Worm (Caenorhabditis elegans) whole organism, L4 larva: Measurements from ENCODE around the gene C44B11.1.

ENCODE experiments used
- D1046.2 ChIP-seq: fragments of 200-800 bp; sonication (Bioruptor generic); IDR thresholded peaks from 2 replicates; pipeline ENCODE4 v1.3.6; 2022; ENCODE audit warnings: missing genetic modification characterization, missing compliant biosample characterization
- T20F7.1 ChIP-seq: fragments of 200-800 bp; sonication (Bioruptor generic); optimal IDR thresholded peaks from 2 replicates; lab custom pipeline; 2018; ENCODE audit warnings: mild to moderate bottlenecking, missing genetic modification characterization, missing compliant biosample characterization
- Y105C5A.15 ChIP-seq: fragments of 200-800 bp; sonication (Bioruptor generic); IDR thresholded peaks from 2 replicates; pipeline ENCODE4 v1.3.6; 2022; ENCODE audit warnings: missing genetic modification characterization, missing compliant biosample characterization
- aha-1 ChIP-seq: fragments of 150-350 bp; peaks from one replicate; lab custom pipeline; 2014; ENCODE audit warnings: missing biosample characterization, missing genetic modification characterization
- aly-2 ChIP-seq: sonication (generic microtip); optimal IDR thresholded peaks from 2 replicates; lab custom pipeline; 2018; ENCODE audit warnings: missing biosample characterization, missing genetic modification characterization
- arid-1 ChIP-seq: fragments of 200-800 bp; sonication (Bioruptor generic); conservative IDR thresholded peaks from 2 replicates; pipeline ENCODE4 v1.3.6; 2022; ENCODE audit warnings: missing genetic modification reagents, missing genetic modification characterization, missing compliant biosample characterization
- ceh-82 ChIP-seq: sonication (generic microtip); optimal IDR thresholded peaks from 2 replicates; lab custom pipeline; 2017; ENCODE audit warnings: missing biosample characterization, missing genetic modification characterization
- ces-1 ChIP-seq: fragments of 150-350 bp; sonication (generic microtip); optimal IDR thresholded peaks from 4 replicates; lab custom pipeline; 2014; ENCODE audit warnings: missing biosample characterization, missing genetic modification reagents, missing genetic modification characterization
- ctbp-1 ChIP-seq: fragments of 200-800 bp; sonication (Bioruptor generic); IDR thresholded peaks from 2 replicates; pipeline ENCODE4 v1.3.6; 2022; ENCODE audit warnings: missing genetic modification reagents, missing genetic modification characterization, missing compliant biosample characterization
- daf-16 ChIP-seq, 3 experiments: sonication (generic microtip); optimal IDR thresholded peaks; 2 replicates each; lab custom pipeline; 2016 to 2017; ENCODE audit warnings: missing genetic modification characterization in 3 of 3, missing genetic modification reagents in 3 of 3, mild to moderate bottlenecking in 2 of 3, missing compliant biosample characterization in 2 of 3, missing biosample characterization in 1 of 3, moderate library complexity in 1 of 3
- duxl-1 ChIP-seq: sonication (generic microtip); optimal IDR thresholded peaks from 2 replicates; lab custom pipeline; 2016; ENCODE audit warnings: mild to moderate bottlenecking, missing genetic modification characterization, moderate library complexity, missing compliant biosample characterization; ENCODE audit not compliant: poor library complexity
- egl-43 ChIP-seq: fragments of 200-800 bp; sonication (Bioruptor generic); IDR thresholded peaks from 2 replicates; pipeline ENCODE4 v1.3.6; 2022; ENCODE audit warnings: missing genetic modification reagents, missing genetic modification characterization, missing compliant biosample characterization
- fkh-10 ChIP-seq: fragments of 150-350 bp; optimal IDR thresholded peaks from 2 replicates; lab custom pipeline; 2014; ENCODE audit warnings: missing biosample characterization, missing genetic modification reagents, missing genetic modification characterization
- fos-1 ChIP-seq: fragments of 150-350 bp; optimal IDR thresholded peaks from 2 replicates; lab custom pipeline; 2014; ENCODE audit warnings: missing biosample characterization, missing genetic modification characterization
- lim-7 ChIP-seq: fragments of 200-800 bp; sonication (Bioruptor generic); IDR thresholded peaks from 2 replicates; pipeline ENCODE4 v1.3.6; 2022; ENCODE audit warnings: missing genetic modification characterization, missing compliant biosample characterization
- lin-38 ChIP-seq: fragments of 200-800 bp; sonication (Bioruptor generic); IDR thresholded peaks from 2 replicates; pipeline ENCODE4 v1.3.6; 2022; ENCODE audit warnings: missing genetic modification reagents, missing genetic modification characterization, missing compliant biosample characterization
- lin-39 ChIP-seq: fragments of 150-350 bp; optimal IDR thresholded peaks from 2 replicates; lab custom pipeline; 2014; ENCODE audit warnings: missing biosample characterization, missing genetic modification reagents, missing genetic modification characterization
- lir-3 ChIP-seq: sonication (generic microtip); optimal IDR thresholded peaks from 2 replicates; lab custom pipeline; 2016; ENCODE audit warnings: mild to moderate bottlenecking, missing genetic modification characterization, missing compliant biosample characterization
- madf-5 ChIP-seq, 2 experiments: fragments of 200-800 bp; sonication (Bioruptor generic); IDR thresholded peaks; 2 replicates each; pipeline ENCODE4 v1.3.6; 2022; ENCODE audit warnings: missing compliant biosample characterization in 2 of 2, missing genetic modification characterization in 2 of 2
- mdt-29 ChIP-seq: fragments of 200-800 bp; sonication (Bioruptor generic); IDR thresholded peaks from 2 replicates; pipeline ENCODE4 v1.3.6; 2022; ENCODE audit warnings: missing genetic modification reagents, missing genetic modification characterization, missing compliant biosample characterization
- mes-2 ChIP-seq: sonication (generic microtip); optimal IDR thresholded peaks from 2 replicates; lab custom pipeline; 2016; ENCODE audit warnings: missing genotype, mild to moderate bottlenecking, missing genetic modification characterization, missing compliant biosample characterization; ENCODE audit not compliant: poor library complexity, severe bottlenecking
- nhr-28 ChIP-seq: fragments of 150-350 bp; optimal IDR thresholded peaks from 2 replicates; lab custom pipeline; 2014; ENCODE audit warnings: missing biosample characterization, missing genetic modification characterization
- nhr-6 ChIP-seq: fragments of 150-350 bp; optimal IDR thresholded peaks from 2 replicates; lab custom pipeline; 2014; ENCODE audit warnings: missing biosample characterization, missing genetic modification characterization
- nhr-76 ChIP-seq: fragments of 150-350 bp; optimal IDR thresholded peaks from 2 replicates; lab custom pipeline; 2014; ENCODE audit warnings: missing biosample characterization, missing genetic modification characterization
- pha-4 ChIP-seq, 2 experiments: fragments of 150-350 bp in 1 of 2; fragments of 200-800 bp in 1 of 2; sonication (Bioruptor generic) in 1 of 2; IDR thresholded peaks in 1 of 2; optimal IDR thresholded peaks in 1 of 2; 2 replicates each; pipeline versions ENCODE4 v1.3.6 to Lab custom; 2014 to 2022; ENCODE audit warnings: missing genetic modification characterization in 2 of 2, missing genetic modification reagents in 2 of 2, missing biosample characterization in 1 of 2, missing compliant biosample characterization in 1 of 2
- php-3 ChIP-seq: fragments of 200-800 bp; sonication (Bioruptor generic); IDR thresholded peaks from 2 replicates; pipeline ENCODE4 v1.3.6; 2022; ENCODE audit warnings: missing genetic modification reagents, missing genetic modification characterization, missing compliant biosample characterization
- set-16 ChIP-seq: fragments of 200-800 bp; sonication (Bioruptor generic); IDR thresholded peaks from 2 replicates; pipeline ENCODE4 v1.3.6; 2022; ENCODE audit warnings: missing genetic modification reagents, missing genetic modification characterization, missing compliant biosample characterization
- skn-1 ChIP-seq: fragments of 150-350 bp; optimal IDR thresholded peaks from 2 replicates; lab custom pipeline; 2014; ENCODE audit warnings: missing biosample characterization, missing genetic modification characterization
- spr-1 ChIP-seq: sonication (generic microtip); optimal IDR thresholded peaks from 2 replicates; lab custom pipeline; 2016; ENCODE audit warnings: mild to moderate bottlenecking, missing genetic modification characterization, missing compliant biosample characterization
- vab-7 ChIP-seq: fragments of 200-800 bp; sonication (Bioruptor generic); IDR thresholded peaks from 2 replicates; pipeline ENCODE4 v1.3.6; 2022; ENCODE audit warnings: missing genetic modification reagents, missing genetic modification characterization, missing compliant biosample characterization
- zag-1 ChIP-seq: fragments of 150-350 bp; optimal IDR thresholded peaks from 2 replicates; lab custom pipeline; 2014; ENCODE audit warnings: missing biosample characterization, missing genetic modification characterization
- zfp-3 ChIP-seq: fragments of 200-800 bp; sonication (Bioruptor generic); conservative IDR thresholded peaks from 2 replicates; pipeline ENCODE4 v1.3.6; 2022; ENCODE audit warnings: missing genetic modification reagents, missing genetic modification characterization, missing compliant biosample characterization
- ztf-7 ChIP-seq: fragments of 150-350 bp; optimal IDR thresholded peaks from 2 replicates; lab custom pipeline; 2014; ENCODE audit warnings: missing biosample characterization, missing genetic modification characterization

The C44B11.1 gene

ce11 chrIII:3190660-3191059 lies 35.6 kb downstream of the C44B11.1 start:
- no peak for TF ChIP-seq spr-1 (tag; lab: Kevin White, UChicago)
- TF ChIP-seq lin-39: no peak
- TF ChIP-seq lin-38 (GFP tag; lab: Robert Waterston, UW): peak; percentile 17; the same call in 1 of the 2 replicates
- TF ChIP-seq Y105C5A.15 (GFP tag; lab: Robert Waterston, UW): no peak
- TF ChIP-seq zag-1 (tag; lab: Kevin White, UChicago): no peak

- no peak for TF ChIP-seq aha-1 (tag; lab: Kevin White, UChicago)
- TF ChIP-seq mes-2: no peak
- no peak for TF ChIP-seq T20F7.1 (GFP tag; lab: Kevin White, UChicago)
- TF ChIP-seq ceh-82 (tag; lab: Kevin White, UChicago): no peak
- no peak for TF ChIP-seq aly-2
- TF ChIP-seq nhr-76: no peak
- no peak for TF ChIP-seq daf-16 (GFP tag; optimal IDR thresholded peaks at IDR 0.05; lab: Kevin White, UChicago)
- no peak for TF ChIP-seq daf-16 (tag; optimal IDR thresholded peaks at IDR 0.05; lab: Kevin White, UChicago)
- no peak for TF ChIP-seq madf-5 (GFP tag; IDR thresholded peaks at IDR 0.05; lab: Robert Waterston, UW)
- no peak for TF ChIP-seq fkh-10 (GFP tag; lab: Kevin White, UChicago)
- no peak for TF ChIP-seq D1046.2 (GFP tag; lab: Robert Waterston, UW)
- no peak for TF ChIP-seq ctbp-1 (GFP tag; lab: Robert Waterston, UW)
- TF ChIP-seq ztf-7 (tag; lab: Kevin White, UChicago): no peak
- no peak for TF ChIP-seq lim-7 (GFP tag; lab: Robert Waterston, UW)
Observed at ce11 chrIII:3191195-3191594, 36.1 kb downstream of the C44B11.1 start, which contains the start of gene R148.8. Gene R148.8 (plus strand): TSS chrIII:3191495.

- TF ChIP-seq Y105C5A.15 (GFP tag; lab: Robert Waterston, UW) (no peak), lim-7 (GFP tag; lab: Robert Waterston, UW) (0 out of 2 replicates have a peak, but pooled peaks have one; percentile 40), vab-7 (GFP tag; lab: Robert Waterston, UW) (no peak), fos-1 (tag; lab: Kevin White, UChicago) (no peak), T20F7.1 (GFP tag; lab: Kevin White, UChicago) (no peak), arid-1 (GFP tag; lab: Robert Waterston, UW) (no peak), mdt-29 (GFP tag; lab: Robert Waterston, UW) (peak; percentile 32; the same call in 1 of the 2 replicates), lin-38 (GFP tag; lab: Robert Waterston, UW) (peak; percentile 47; the same call in 1 of the 2 replicates), duxl-1 (tag; lab: Kevin White, UChicago) (no peak), skn-1 (no peak), lir-3 (tag; lab: Kevin White, UChicago) (no peak)
Observed at ce11 chrIII:3191729-3192128, 36.7 kb downstream of the C44B11.1 start.

- TF ChIP-seq arid-1 (GFP tag; lab: Robert Waterston, UW): 0 out of 2 replicates have a peak, but pooled peaks have one; percentile 39
- 0 out of 2 replicates have a peak, but pooled peaks have one; percentile 22 for TF ChIP-seq lim-7 (GFP tag; lab: Robert Waterston, UW)
- 0 out of 2 replicates have a peak, but pooled peaks have one; percentile 57 for TF ChIP-seq egl-43 (GFP tag; lab: Robert Waterston, UW)
- peak; percentile 40 for TF ChIP-seq lin-38 (GFP tag; lab: Robert Waterston, UW)
- 0 out of 4 replicates have a peak, but pooled peaks of 1 of the 2 experiments have one; percentile 10 for TF ChIP-seq madf-5 (GFP tag; IDR thresholded peaks at IDR 0.05; lab: Robert Waterston, UW)
Observed at ce11 chrIII:3192464-3192863, 37.4 kb downstream of the C44B11.1 start.

- TF ChIP-seq nhr-6 (no peak), aha-1 (tag; lab: Kevin White, UChicago) (peak; percentile 42), ces-1 (GFP tag; lab: Kevin White, UChicago) (no peak), set-16 (GFP tag; lab: Robert Waterston, UW) (peak; percentile 12; the same call in 1 of the 2 replicates), nhr-28 (tag; lab: Kevin White, UChicago) (no peak), pha-4 (GFP tag; IDR thresholded peaks at IDR 0.05; lab: Robert Waterston, UW) (no peak), pha-4 (tag; optimal IDR thresholded peaks at IDR 0.05; lab: Kevin White, UChicago) (no peak), zfp-3 (GFP tag; lab: Robert Waterston, UW) (no peak), php-3 (no peak)
Observed at ce11 chrIII:3197904-3198303, 42.8 kb downstream of the C44B11.1 start.
